Worm (Caenorhabditis elegans): ENCODE measurements around the gene F01D5.5.

DNA sequence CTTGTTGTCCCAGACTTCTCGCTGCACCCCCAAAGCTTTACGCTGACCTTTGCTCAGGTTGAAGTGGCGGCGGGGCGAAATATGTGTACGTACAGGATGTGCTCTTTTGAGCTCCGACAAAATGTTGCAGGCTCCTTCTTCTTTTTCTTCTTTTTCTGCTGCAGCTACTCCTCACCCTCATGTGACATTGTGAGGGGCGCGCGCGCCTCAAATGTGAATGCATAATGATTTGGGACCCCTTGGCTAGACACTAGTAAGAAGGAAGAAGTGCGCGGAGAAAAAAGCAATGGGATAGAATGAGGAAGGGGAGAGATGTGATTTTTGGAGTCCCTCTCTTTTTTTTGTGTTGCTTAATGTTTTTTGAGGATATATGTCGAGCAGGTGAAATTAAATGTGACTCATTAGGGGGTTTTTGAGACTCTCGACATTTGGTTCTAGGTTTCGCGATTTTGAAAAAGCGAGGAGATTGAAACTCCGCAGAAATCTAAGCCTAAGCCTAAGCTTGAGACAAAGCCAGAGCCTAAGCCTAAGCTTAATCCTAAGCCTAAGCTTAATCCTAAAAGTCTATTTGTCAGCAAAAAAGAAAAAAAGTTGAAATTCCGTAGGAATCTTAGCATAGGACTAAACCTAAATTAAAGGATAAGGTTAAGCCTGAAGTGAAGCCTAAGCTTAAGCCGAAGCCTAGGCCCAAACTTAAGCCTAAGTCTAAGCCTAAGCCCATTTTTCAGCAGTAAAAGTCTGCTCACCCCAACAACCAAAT is 34.8 kb upstream of the F01D5.5 start:
- no peak for TF ChIP-seq ztf-3 (GFP tag; optimal IDR thresholded peaks at IDR 0.05)
- no peak for TF ChIP-seq Y79H2A.3 (GFP tag; conservative IDR thresholded peaks at IDR 0.05)
- TF ChIP-seq akir-1 (GFP tag; optimal IDR thresholded peaks at IDR 0.05), result no peak
- TF ChIP-seq ceh-27 (GFP tag; optimal IDR thresholded peaks at IDR 0.05), result no peak
- no peak for TF ChIP-seq ztf-25 (GFP tag; IDR thresholded peaks at IDR 0.05)
- TF ChIP-seq Y53F4B.3 (GFP tag; IDR thresholded peaks at IDR 0.05), result no peak
